Fruit fly (Drosophila melanogaster) whole organism: ENCODE data around the gene slpr.

Experiments used
- CG8478 ChIP-seq: fragments of >200 bp; optimal IDR thresholded peaks from 2 replicates; lab custom pipeline; 2018; ENCODE audit warnings: inconsistent platforms
- Dll ChIP-seq: fragments of >200 bp; optimal IDR thresholded peaks from 2 replicates; lab custom pipeline; 2017
- EcR ChIP-seq, 2 experiments: fragments of >200 bp; optimal IDR thresholded peaks; 2 replicates each; lab custom pipeline; 2017; ENCODE audit warnings: missing biosample characterization in 2 of 2, missing genetic modification characterization in 2 of 2, missing genetic modification reagents in 2 of 2
- pan ChIP-seq: fragments of >200 bp; optimal IDR thresholded peaks from 2 replicates; lab custom pipeline; 2017
- psq ChIP-seq: fragments of >200 bp; optimal IDR thresholded peaks from 2 replicates; lab custom pipeline; 2017
- usp ChIP-seq: fragments of >200 bp; optimal IDR thresholded peaks from 2 replicates; lab custom pipeline; 2017; ENCODE audit warnings: missing biosample characterization, missing genetic modification characterization, mixed read lengths

DNA sequence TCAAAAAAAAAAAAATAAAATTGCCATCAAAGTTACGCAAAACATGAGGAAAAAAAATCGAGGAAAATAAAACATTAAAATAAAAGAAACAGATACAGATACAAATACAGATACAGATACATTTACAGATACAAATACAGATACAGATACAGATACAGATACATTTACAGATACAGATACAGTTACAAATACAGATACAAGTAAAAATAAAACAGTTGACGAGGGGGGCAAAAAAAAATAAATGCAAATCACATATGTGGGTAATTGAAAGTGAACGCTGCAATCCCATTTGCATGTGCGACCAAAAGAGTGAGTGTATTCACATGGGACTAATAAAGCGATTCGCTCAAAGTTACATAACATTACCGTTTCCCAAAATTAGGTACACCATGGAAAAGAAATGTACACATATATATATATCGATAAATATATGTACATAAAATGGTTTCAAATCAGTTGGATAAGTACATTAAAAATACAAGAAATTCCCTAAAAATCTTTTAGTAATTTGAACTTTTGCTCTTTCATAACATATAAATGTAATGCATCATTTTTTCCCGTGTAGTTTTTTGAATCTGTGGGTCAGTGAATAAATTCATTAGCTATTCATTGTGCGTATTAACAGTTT is 28.8 kb upstream of the slpr start:
- TF ChIP-seq usp (GFP tag; lab: Kevin White, UChicago) (no peak), EcR (GFP tag; optimal IDR thresholded peaks at IDR 0.05; lab: Kevin White, UChicago) (no peak), psq (lab: Kevin White, UChicago) (no peak), Dll (no peak), pan (lab: Kevin White, UChicago) (no peak), CG8478 (lab: Kevin White, UChicago) (no peak)
